Fruit fly (Drosophila melanogaster): ENCODE measurements around the gene CG14983.

CG14983 gene

DNA sequence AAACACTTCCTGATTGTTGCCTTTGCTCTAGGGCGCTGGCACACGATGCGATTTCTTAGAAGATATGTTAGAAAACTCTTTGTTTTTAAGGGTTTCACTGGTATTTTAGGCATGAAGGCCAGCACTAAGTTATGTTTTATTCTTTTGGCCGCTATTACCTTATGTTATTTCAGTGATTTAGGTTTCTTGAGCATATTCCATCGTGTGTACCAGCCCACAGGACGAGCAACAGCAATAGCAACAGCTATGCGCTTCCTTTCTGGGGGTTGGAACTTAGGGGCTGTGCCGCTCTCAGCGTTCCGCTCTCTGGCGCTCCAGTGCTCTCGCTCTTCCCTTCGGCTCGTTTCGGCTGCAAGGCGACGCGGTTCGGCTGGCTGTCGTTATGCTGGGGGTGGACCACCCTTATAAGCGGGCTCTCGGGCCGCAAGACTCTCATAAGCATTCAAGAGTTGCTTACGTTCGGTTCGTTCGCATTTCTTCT, 34.4 kb upstream of the CG14983 start, which contains the start of gene scrt (continued):
- TF ChIP-seq CG16813 (GFP tag; IDR thresholded peaks at IDR 0.05; ENCODE audit: partially characterized antibody) (peak; percentile 68), CG6791 (GFP tag; IDR thresholded peaks at IDR 0.05; ENCODE audit: partially characterized antibody) (0 out of 3 replicates have a peak, but pooled peaks have one; percentile 49), Neu2 (GFP tag; optimal IDR thresholded peaks at IDR 0.05; ENCODE audit: borderline replicate concordance) (no peak), unpg (GFP tag; optimal IDR thresholded peaks at IDR 0.05) (peak; percentile 59), Myb (GFP tag; optimal IDR thresholded peaks at IDR 0.05) (peak; percentile 45), CG10543 (GFP tag; optimal IDR thresholded peaks at IDR 0.05) (peak; percentile 38), kni (GFP tag; optimal IDR thresholded peaks at IDR 0.05) (peak; percentile 41), CG10209 (GFP tag; optimal IDR thresholded peaks at IDR 0.05) (peak; percentile 29), sima (GFP tag; optimal IDR thresholded peaks at IDR 0.05) (no peak), inv (GFP tag; IDR thresholded peaks at IDR 0.05; ENCODE audit: partially characterized antibody) (peak; percentile 42), CG31441 (GFP tag; IDR thresholded peaks at IDR 0.05) (0 out of 2 replicates have a peak, but pooled peaks have one; percentile 37), hb (GFP tag; IDR thresholded peaks at IDR 0.05; ENCODE audit: partially characterized antibody) (0 out of 3 replicates have a peak, but pooled peaks have one; percentile 39), bigmax (GFP tag; optimal IDR thresholded peaks at IDR 0.05) (no peak), CG12155 (GFP tag; optimal IDR thresholded peaks at IDR 0.05) (no peak), shn (GFP tag; optimal IDR thresholded peaks at IDR 0.05) (peak; percentile 41), gce (GFP tag; IDR thresholded peaks at IDR 0.05) (0 out of 3 replicates have a peak, but pooled peaks have one; percentile 21), Sox102F (GFP tag; optimal IDR thresholded peaks at IDR 0.05) (peak; percentile 65), ttk (GFP tag; IDR thresholded peaks at IDR 0.05) (no peak), CG15269 (tag; optimal IDR thresholded peaks at IDR 0.05) (no peak), Mrtf (GFP tag; IDR thresholded peaks at IDR 0.05) (no peak), CG9609 (GFP tag; optimal IDR thresholded peaks at IDR 0.05) (peak; percentile 21), nmo (GFP tag; optimal IDR thresholded peaks at IDR 0.05) (peak; percentile 51), CG12299 (tag; optimal IDR thresholded peaks at IDR 0.05) (no peak), gt (GFP tag; IDR thresholded peaks at IDR 0.05) (no peak), HLH54F (GFP tag; optimal IDR thresholded peaks at IDR 0.05) (peak; percentile 41), Doc3 (GFP tag; IDR thresholded peaks at IDR 0.05; ENCODE audit: partially characterized antibody) (no peak), lab (GFP tag; optimal IDR thresholded peaks at IDR 0.05) (peak; percentile 45), CG13894 (tag; optimal IDR thresholded peaks at IDR 0.05) (no peak), tio (GFP tag; optimal IDR thresholded peaks at IDR 0.05) (no peak), Elba2 (GFP tag; optimal IDR thresholded peaks at IDR 0.05) (no peak), grn (GFP tag; optimal IDR thresholded peaks at IDR 0.05) (no peak), CG7839 (tag; optimal IDR thresholded peaks at IDR 0.05) (no peak), CG7556 (GFP tag; optimal IDR thresholded peaks at IDR 0.05) (peak; percentile 61), az2 (GFP tag; optimal IDR thresholded peaks at IDR 0.05) (no peak), ham (GFP tag; IDR thresholded peaks at IDR 0.05) (no peak), mld (GFP tag; IDR thresholded peaks at IDR 0.05; ENCODE audit: partially characterized antibody) (no peak), CG5180 (GFP tag; optimal IDR thresholded peaks at IDR 0.05) (peak; percentile 31), insv (GFP tag; optimal IDR thresholded peaks at IDR 0.05) (no peak), knrl (GFP tag; IDR thresholded peaks at IDR 0.05; ENCODE audit: partially characterized antibody) (peak; percentile 72; the same call in 2 of the 3 replicates), Meics (GFP tag; optimal IDR thresholded peaks at IDR 0.05) (peak; percentile 35), CG13775 (GFP tag; optimal IDR thresholded peaks at IDR 0.05) (peak; percentile 86), CG6175 (GFP tag; IDR thresholded peaks at IDR 0.05) (no peak), CG10366 (GFP tag; IDR thresholded peaks at IDR 0.05) (peak; percentile 9; the same call in 1 of the 2 replicates), Lpt (GFP tag; optimal IDR thresholded peaks at IDR 0.05) (no peak), CG8359 (GFP tag; optimal IDR thresholded peaks at IDR 0.05; ENCODE audit: borderline replicate concordance) (no peak), CG3847 (GFP tag; IDR thresholded peaks at IDR 0.05) (no peak), tna (GFP tag; IDR thresholded peaks at IDR 0.05; ENCODE audit: partially characterized antibody) (no peak; the same call in 1 of the 2 replicates), dati (GFP tag; IDR thresholded peaks at IDR 0.05) (no peak), CG4820 (GFP tag; optimal IDR thresholded peaks at IDR 0.05) (no peak)
